Worm (Caenorhabditis elegans) whole organism, early embryonic: ENCODE measurements around the gene oac-3.

ENCODE experiments used
- B0310.2 ChIP-seq: sonication (generic microtip); optimal IDR thresholded peaks from 2 replicates; lab custom pipeline; 2016; ENCODE audit warnings: mild to moderate bottlenecking, missing genetic modification characterization, missing compliant biosample characterization
- ama-1 ChIP-seq: fragments of 150-350 bp; optimal IDR thresholded peaks from 2 replicates; lab custom pipeline; 2014
- flt-1 ChIP-seq: fragments of 200-800 bp; sonication (Bioruptor generic); IDR thresholded peaks from 2 replicates; pipeline ENCODE4 v1.3.6; 2022; ENCODE audit warnings: missing genetic modification characterization, missing compliant biosample characterization
- hmbx-1 ChIP-seq: sonication (generic microtip); optimal IDR thresholded peaks from 2 replicates; lab custom pipeline; 2016; ENCODE audit warnings: mild to moderate bottlenecking, missing genetic modification characterization, missing compliant biosample characterization
- pes-1 ChIP-seq: fragments of 200-800 bp; sonication (Bioruptor generic); IDR thresholded peaks from 2 replicates; pipeline ENCODE4 v1.3.6; 2022; ENCODE audit warnings: missing genetic modification reagents, missing genetic modification characterization, missing compliant biosample characterization
- scrt-1 ChIP-seq: fragments of 200-800 bp; sonication (Bioruptor generic); IDR thresholded peaks from 2 replicates; pipeline ENCODE4 v1.3.6; 2022; ENCODE audit warnings: missing genetic modification characterization, missing compliant biosample characterization
- sea-1 ChIP-seq: fragments of 200-800 bp; sonication (Bioruptor generic); conservative IDR thresholded peaks from 2 replicates; pipeline ENCODE4 v1.3.6; 2022; ENCODE audit warnings: missing genetic modification characterization, missing compliant biosample characterization
- tbx-37 ChIP-seq: fragments of 200-800 bp; sonication (Bioruptor generic); conservative IDR thresholded peaks from 2 replicates; pipeline ENCODE4 v1.3.6; 2022; ENCODE audit warnings: missing genetic modification reagents, missing genetic modification characterization, missing compliant biosample characterization

ce11 chrV:13850170-13850569 lies 49.1 kb upstream of the oac-3 start, which contains the start of gene hpx-2:
- TF ChIP-seq hmbx-1 (tag; lab: Kevin White, UChicago) (no peak), pes-1 (no peak), scrt-1 (GFP tag; lab: Robert Waterston, UW) (no peak), B0310.2 (tag; lab: Kevin White, UChicago) (no peak), flt-1 (no peak), tbx-37 (GFP tag; lab: Robert Waterston, UW) (no peak), ama-1 (lab: Kevin White, UChicago) (no peak), sea-1 (GFP tag; lab: Robert Waterston, UW) (no peak)
